Worm (Caenorhabditis elegans): ENCODE results near the gene F54C8.1.

ce11 chrIII:9434999-9435398, 4.5 kb upstream of the F54C8.1 start:
- TF ChIP-seq W03F9.2 (tag; optimal IDR thresholded peaks at IDR 0.05) = no peak
- no peak for TF ChIP-seq him-1 (tag; optimal IDR thresholded peaks at IDR 0.05)
